Fruit fly (Drosophila melanogaster): ENCODE measurements around the gene CHOp24.

DNA sequence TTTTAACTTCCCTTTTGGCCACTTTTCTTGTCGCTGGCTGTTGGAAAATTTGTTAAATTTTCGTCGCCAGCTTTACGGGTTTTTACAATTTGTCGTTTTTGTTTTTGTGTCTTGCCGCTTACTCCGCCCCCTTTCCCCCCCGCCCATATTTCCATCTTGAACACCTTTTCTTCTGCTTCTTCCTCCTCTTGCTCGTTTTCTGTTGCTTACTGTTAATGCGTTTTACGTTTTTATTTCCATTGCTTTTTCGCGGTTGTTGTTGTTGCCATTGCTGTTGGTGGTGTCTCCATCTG, 50.0 kb downstream of the CHOp24 start:
- TF ChIP-seq CG11762 (GFP tag; optimal IDR thresholded peaks at IDR 0.05; ENCODE audit: insufficient read depth) (no peak), fd85E (GFP tag; optimal IDR thresholded peaks at IDR 0.05) (no peak), Eip93F (GFP tag; optimal IDR thresholded peaks at IDR 0.05) (no peak), topi (GFP tag; optimal IDR thresholded peaks at IDR 0.05) (no peak), CG11294 (GFP tag; IDR thresholded peaks at IDR 0.05) (no peak), Gug (GFP tag; IDR thresholded peaks at IDR 0.05) (no peak)
